Fruit fly (Drosophila melanogaster) whole organism, embryonic: ENCODE measurements around the gene Srpk79D.
A peak's percentile ranks its signal among the peaks of the same experiment; 100 is the strongest.

Experiments used
- CG14441 ChIP-seq: fragments of 200-800 bp; sonication (Bioruptor generic); IDR thresholded peaks from 2 replicates; pipeline ENCODE4 v1.3.6; 2022; ENCODE audit warnings: missing biosample characterization, missing genetic modification characterization
- CG18011 ChIP-seq: fragments of 200-800 bp; sonication (Bioruptor generic); optimal IDR thresholded peaks from 2 replicates; lab custom pipeline; 2017; ENCODE audit warnings: missing biosample characterization, missing genetic modification characterization, mild to moderate bottlenecking, moderate library complexity, missing genotype
- CG8281 ChIP-seq: fragments of 200-800 bp; sonication (Bioruptor generic); optimal IDR thresholded peaks from 2 replicates; lab custom pipeline; 2018; ENCODE audit warnings: missing biosample characterization, mild to moderate bottlenecking, missing genetic modification characterization, moderate library complexity
- Ets65A ChIP-seq: fragments of 200-800 bp; sonication (Bioruptor generic); peaks from one replicate; lab custom pipeline; 2016; ENCODE audit warnings: missing biosample characterization, missing genetic modification characterization
- Gsc ChIP-seq: fragments of 200-800 bp; sonication (Bioruptor generic); IDR thresholded peaks from 2 replicates; pipeline ENCODE4 v1.3.6; 2022; ENCODE audit warnings: missing biosample characterization, missing genetic modification characterization
- Med ChIP-seq: fragments of 200-800 bp; sonication (Bioruptor generic); peaks from one replicate; lab custom pipeline; 2016; ENCODE audit warnings: missing biosample characterization, missing genetic modification characterization, mild to moderate bottlenecking, inconsistent platforms, moderate library complexity
- Meics ChIP-seq: fragments of 200-800 bp; sonication (Bioruptor generic); optimal IDR thresholded peaks from 2 replicates; lab custom pipeline; 2017; ENCODE audit warnings: missing biosample characterization, mild to moderate bottlenecking, missing genetic modification characterization
- Sry-β ChIP-seq: fragments of 200-800 bp; sonication (Bioruptor generic); optimal IDR thresholded peaks from 2 replicates; lab custom pipeline; 2018; ENCODE audit warnings: missing biosample characterization, mild to moderate bottlenecking, missing genetic modification characterization, moderate library complexity
- TFAM ChIP-seq: fragments of 200-800 bp; sonication (Bioruptor generic); optimal IDR thresholded peaks from 2 replicates; lab custom pipeline; 2017; ENCODE audit warnings: missing biosample characterization, missing genetic modification characterization, inconsistent platforms
- Trl ChIP-seq, 3 experiments: fragments of >200 bp in 2 of 3; fragments of 200-800 bp in 1 of 3; sonication (Bioruptor generic) in 1 of 3; optimal IDR thresholded peaks; 2 replicates in 1 of 3; 3 replicates in 2 of 3; lab custom pipeline; 2016 to 2017; ENCODE audit warnings: missing biosample characterization in 1 of 3, missing genetic modification characterization in 1 of 3
- Vsx1 ChIP-seq: fragments of 200-800 bp; sonication (Bioruptor generic); optimal IDR thresholded peaks from 2 replicates; lab custom pipeline; 2017; ENCODE audit warnings: missing biosample characterization, mild to moderate bottlenecking, missing genetic modification characterization, missing genetic modification reagents
- slou ChIP-seq: fragments of 200-800 bp; sonication (Bioruptor generic); optimal IDR thresholded peaks from 3 replicates; lab custom pipeline; 2016; ENCODE audit warnings: missing biosample characterization, missing genetic modification characterization
- tgo ChIP-seq: fragments of 200-800 bp; sonication (Bioruptor generic); IDR thresholded peaks from 3 replicates; pipeline ENCODE4 v1.3.6; 2022; ENCODE audit warnings: missing biosample characterization, missing genetic modification characterization

Gene Srpk79D

DNA sequence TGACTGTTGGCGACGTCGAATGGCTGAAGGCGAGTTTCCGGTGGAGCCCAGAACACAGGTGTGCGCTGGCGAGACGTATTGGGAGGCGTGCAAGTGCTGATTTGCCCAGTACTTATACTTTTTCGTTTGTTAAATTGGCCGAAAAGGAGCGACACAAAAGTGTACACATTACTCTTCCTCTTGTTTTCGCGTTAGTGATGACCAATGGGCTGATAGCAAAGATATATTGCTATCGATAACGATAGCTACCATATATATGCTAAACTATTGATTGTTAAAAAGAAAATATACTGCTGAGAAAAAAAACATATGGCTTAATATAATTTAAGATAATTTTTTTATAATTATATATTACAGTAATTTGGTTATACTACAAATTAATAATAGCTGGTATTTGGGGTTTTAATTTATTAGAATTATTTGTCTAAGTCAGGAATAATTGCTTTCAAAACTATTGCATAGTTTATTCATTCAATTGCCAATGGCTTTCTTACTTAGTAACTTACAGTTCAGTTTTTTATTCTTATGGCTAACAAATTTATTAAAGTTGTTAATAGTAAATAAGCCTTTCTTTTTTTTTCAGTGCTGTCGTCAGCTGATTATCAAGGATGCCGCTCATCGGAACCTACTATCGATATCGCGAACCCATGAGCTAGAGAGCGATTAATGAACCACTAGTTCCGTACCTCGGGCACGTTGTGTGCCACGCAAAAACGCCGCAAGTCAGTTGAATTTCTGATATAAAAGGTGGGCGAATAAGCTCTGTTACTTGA is 14.4 kb downstream of the Srpk79D start, which contains the start of the genes Hem and IleRS (continued):
- TF ChIP-seq Sry-β (GFP tag; lab: Kevin White, UChicago): peak; percentile 56
- TF ChIP-seq Vsx1 (GFP tag; lab: Kevin White, UChicago): no peak
- TF ChIP-seq CG14441 (GFP tag; lab: Robert Waterston, UW): peak; percentile 90
- peak; percentile 92 for TF ChIP-seq slou
- peak; percentile 90 for TF ChIP-seq tgo (GFP tag; lab: Robert Waterston, UW)
- peak; percentile 71 for TF ChIP-seq CG8281 (tag; lab: Kevin White, UChicago)
- TF ChIP-seq, all 482 proteins: peak for 410

DNA sequence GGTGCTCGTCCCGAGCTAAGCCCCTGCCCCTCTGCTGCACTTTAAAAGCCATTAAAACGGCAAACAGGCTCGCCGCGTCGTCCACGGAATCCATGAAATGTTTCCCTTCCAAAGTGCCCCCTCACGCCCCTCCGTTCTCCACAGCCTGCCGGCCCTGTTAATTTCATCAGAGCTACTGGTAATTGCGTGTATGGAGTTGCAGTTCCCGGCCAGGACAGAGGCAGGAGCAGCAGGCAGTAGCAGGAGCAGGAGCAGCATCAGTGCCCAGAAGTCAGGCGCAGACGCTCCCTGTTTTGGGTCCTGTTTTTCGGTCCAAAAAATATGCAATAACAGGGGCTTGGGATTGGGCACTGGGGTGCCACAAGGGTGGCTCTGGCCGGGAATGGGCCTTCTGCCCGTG is 43.1 kb downstream of the Srpk79D start:
- TF ChIP-seq Ets65A (GFP tag; lab: Kevin White, UChicago): peak; percentile 75
- peak; percentile 59 for TF ChIP-seq Med
- TF ChIP-seq Meics (GFP tag; lab: Kevin White, UChicago): no peak
- no peak for TF ChIP-seq CG18011 (GFP tag; lab: Kevin White, UChicago)
- 0 out of 2 replicates have a peak, but pooled peaks have one; percentile 10 for TF ChIP-seq Gsc (GFP tag; lab: Robert Waterston, UW)

DNA sequence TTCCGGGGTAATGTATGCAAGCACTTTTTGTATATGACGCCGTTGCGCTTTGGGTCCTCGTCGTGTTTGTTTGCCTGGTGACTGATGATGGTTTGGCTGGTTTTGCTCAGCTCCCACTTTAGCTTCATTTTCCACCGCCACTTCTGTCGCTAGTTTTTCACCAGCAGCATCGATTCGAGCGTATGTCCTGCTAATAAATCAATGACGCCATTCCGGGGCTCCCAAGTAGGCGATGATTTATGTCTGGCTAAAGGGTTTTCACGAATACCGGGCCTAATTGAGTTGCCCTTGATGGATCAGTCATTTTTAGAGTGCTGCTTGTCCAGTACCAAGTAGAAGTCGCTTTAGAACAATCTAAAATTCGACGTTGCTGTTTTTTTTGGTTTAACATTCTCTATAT is 55.7 kb downstream of the Srpk79D start, which contains the start of gene CG32450:
TSS of gene CG32450 (plus strand) at position 301 of the 400 bp plus-strand sequence.
- TF ChIP-seq Trl (optimal IDR thresholded peaks at IDR 0.05; lab: Kevin White, UChicago) (no peak), Trl (GFP tag; optimal IDR thresholded peaks at IDR 0.05; lab: Kevin White, UChicago) (no peak), TFAM (GFP tag; lab: Kevin White, UChicago) (no peak)
